Worm (Caenorhabditis elegans) whole organism, L1 larva: ENCODE data around the gene clp-6.

Experiments
- ces-1 ChIP-seq: fragments of 150-350 bp; optimal IDR thresholded peaks from 2 replicates; lab custom pipeline; 2014; ENCODE audit warnings: missing biosample characterization, missing genetic modification reagents, missing genetic modification characterization
- fos-1 ChIP-seq: fragments of 150-350 bp; optimal IDR thresholded peaks from 2 replicates; lab custom pipeline; 2014; ENCODE audit warnings: missing biosample characterization, missing genetic modification characterization
- mdl-1 ChIP-seq, 2 experiments: fragments of 150-350 bp; optimal IDR thresholded peaks; 2 replicates each; lab custom pipeline; 2014 to 2017; ENCODE audit warnings: missing biosample characterization in 2 of 2, missing genetic modification characterization in 2 of 2, inconsistent platforms in 1 of 2
- nhr-12 ChIP-seq: sonication (generic microtip); optimal IDR thresholded peaks from 2 replicates; lab custom pipeline; 2017; ENCODE audit warnings: missing biosample characterization, missing genetic modification characterization
- nhr-237 ChIP-seq: fragments of 150-350 bp; optimal IDR thresholded peaks from 2 replicates; lab custom pipeline; 2014; ENCODE audit warnings: missing biosample characterization, missing genetic modification characterization
- nhr-28 ChIP-seq: fragments of 150-350 bp; optimal IDR thresholded peaks from 2 replicates; lab custom pipeline; 2014; ENCODE audit warnings: missing biosample characterization, missing genetic modification characterization
- nhr-77 ChIP-seq: fragments of 150-350 bp; optimal IDR thresholded peaks from 2 replicates; lab custom pipeline; 2014; ENCODE audit warnings: missing biosample characterization, missing genetic modification characterization
- pax-3 ChIP-seq: fragments of 200-800 bp; sonication (Bioruptor generic); optimal IDR thresholded peaks from 2 replicates; lab custom pipeline; 2018; ENCODE audit warnings: mild to moderate bottlenecking, missing genetic modification characterization, moderate library complexity, missing compliant biosample characterization
- skn-1 ChIP-seq: fragments of 150-350 bp; optimal IDR thresholded peaks from 2 replicates; lab custom pipeline; 2014; ENCODE audit warnings: missing biosample characterization, missing genetic modification characterization
- ztf-11 ChIP-seq, 2 experiments: sonication (generic microtip); optimal IDR thresholded peaks; 2 replicates each; lab custom pipeline; 2016 to 2017; ENCODE audit warnings: missing genetic modification characterization in 2 of 2, missing biosample characterization in 1 of 2, missing compliant biosample characterization in 1 of 2
- ztf-4 ChIP-seq: fragments of 150-350 bp; optimal IDR thresholded peaks from 2 replicates; lab custom pipeline; 2014; ENCODE audit warnings: missing biosample characterization, missing genetic modification characterization

DNA sequence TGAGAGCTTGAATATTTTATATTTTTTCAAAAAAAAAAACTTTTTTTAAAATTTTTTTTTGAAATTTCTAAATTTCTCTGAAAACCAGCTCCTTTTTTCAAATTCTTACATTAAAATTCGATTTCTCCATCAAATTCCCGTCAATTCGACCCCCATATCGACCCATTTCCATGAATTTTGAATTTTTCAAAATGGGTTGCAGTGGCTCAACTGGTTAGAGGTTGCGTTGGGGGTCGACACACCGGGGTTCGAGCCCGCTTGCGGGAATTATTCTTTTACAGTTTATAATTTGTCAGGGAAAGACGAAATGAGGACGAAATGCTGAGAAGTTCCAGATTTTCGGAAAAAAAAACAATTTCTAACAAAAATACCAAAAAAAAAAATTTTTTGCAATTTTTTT, 40.8 kb downstream of the clp-6 start:
- TF ChIP-seq mdl-1 (tag; optimal IDR thresholded peaks at IDR 0.05; lab: Kevin White, UChicago) (no peak), nhr-12 (tag; lab: Kevin White, UChicago) (no peak), ces-1 (GFP tag; lab: Kevin White, UChicago) (no peak), ztf-4 (tag; lab: Kevin White, UChicago) (no peak), skn-1 (no peak), nhr-28 (tag; lab: Kevin White, UChicago) (no peak), nhr-77 (no peak), ztf-11 (tag; optimal IDR thresholded peaks at IDR 0.05; lab: Kevin White, UChicago) (no peak), fos-1 (tag; lab: Kevin White, UChicago) (no peak), nhr-237 (tag; lab: Kevin White, UChicago) (no peak), pax-3 (tag; lab: Kevin White, UChicago) (no peak)
